Worm (Caenorhabditis elegans): ENCODE results near the gene bra-2.

bra-2 gene

ce11 chrIII:895525-895924, 15.5 kb upstream of the bra-2 start, which contains the start of the genes ztf-18 and F23H11.2:
ztf-18 (minus strand) TSS chrIII:895712.
F23H11.2 (plus strand) TSS chrIII:895747.
- no peak for TF ChIP-seq unc-39 (tag; optimal IDR thresholded peaks at IDR 0.05)
- TF ChIP-seq hlh-1 (tag; optimal IDR thresholded peaks at IDR 0.05), result peak; percentile 18

- TF ChIP-seq ham-2 (GFP tag; optimal IDR thresholded peaks at IDR 0.05) (no peak), nhr-12 (tag; optimal IDR thresholded peaks at IDR 0.05) (no peak), lsy-2 (tag; optimal IDR thresholded peaks at IDR 0.05) (no peak), hlh-1 (tag; optimal IDR thresholded peaks at IDR 0.05) (no peak), drap-1 (GFP tag; optimal IDR thresholded peaks at IDR 0.05) (no peak), pha-4 (tag; optimal IDR thresholded peaks at IDR 0.05) (no peak), lin-13 (tag; optimal IDR thresholded peaks at IDR 0.05) (no peak), snpc-4 (tag; optimal IDR thresholded peaks at IDR 0.05) (no peak), nhr-28 (tag; optimal IDR thresholded peaks at IDR 0.05) (no peak), sem-2 (GFP tag; optimal IDR thresholded peaks at IDR 0.05) (no peak), unc-62 (GFP tag; optimal IDR thresholded peaks at IDR 0.05) (no peak), ceh-43 (GFP tag; optimal IDR thresholded peaks at IDR 0.05) (no peak), unc-120 (tag; optimal IDR thresholded peaks at IDR 0.05; ENCODE audit: poor library complexity, severe bottlenecking) (no peak), mls-2 (tag; optimal IDR thresholded peaks at IDR 0.05) (no peak), ces-1 (GFP tag; optimal IDR thresholded peaks at IDR 0.05) (no peak), ceh-83 (GFP tag; optimal IDR thresholded peaks at IDR 0.05) (no peak), zip-8 (tag; optimal IDR thresholded peaks at IDR 0.05) (no peak)
These were observed 14.2 kb upstream of the bra-2 start for ce11 chrIII:896904-897303.

- TF ChIP-seq zip-8 (tag; optimal IDR thresholded peaks at IDR 0.05) (no peak), sem-2 (GFP tag; optimal IDR thresholded peaks at IDR 0.05) (no peak), bed-3 (GFP tag; optimal IDR thresholded peaks at IDR 0.05) (no peak), nhr-237 (tag; optimal IDR thresholded peaks at IDR 0.05) (no peak), nhr-76 (tag; optimal IDR thresholded peaks at IDR 0.05) (no peak), flh-1 (GFP tag; optimal IDR thresholded peaks at IDR 0.05) (no peak), M03D4.4 (tag; optimal IDR thresholded peaks at IDR 0.05) (no peak), ceh-39 (tag; optimal IDR thresholded peaks at IDR 0.05) (no peak), tbx-8 (GFP tag; optimal IDR thresholded peaks at IDR 0.05) (no peak), hlh-1 (tag; optimal IDR thresholded peaks at IDR 0.05) (no peak), nhr-12 (tag; optimal IDR thresholded peaks at IDR 0.05) (no peak), unc-39 (tag; optimal IDR thresholded peaks at IDR 0.05) (no peak), ceh-83 (GFP tag; optimal IDR thresholded peaks at IDR 0.05) (no peak), drap-1 (GFP tag; optimal IDR thresholded peaks at IDR 0.05) (no peak), ceh-43 (GFP tag; optimal IDR thresholded peaks at IDR 0.05) (no peak)
These were observed 10.9 kb upstream of the bra-2 start for ce11 chrIII:900134-900533.

- no peak for TF ChIP-seq cnd-1 (tag; optimal IDR thresholded peaks at IDR 0.05)
- no peak for TF ChIP-seq flh-1 (GFP tag; optimal IDR thresholded peaks at IDR 0.05)
- TF ChIP-seq mep-1 (tag; optimal IDR thresholded peaks at IDR 0.05), result no peak
- no peak for TF ChIP-seq lsy-2 (tag; optimal IDR thresholded peaks at IDR 0.05)
- TF ChIP-seq unc-62 (GFP tag; optimal IDR thresholded peaks at IDR 0.05), result no peak
- TF ChIP-seq zip-8 (tag; optimal IDR thresholded peaks at IDR 0.05), result no peak
- TF ChIP-seq elt-1 (tag; optimal IDR thresholded peaks at IDR 0.05; ENCODE audit: borderline replicate concordance, insufficient read depth), result no peak
- no peak for TF ChIP-seq snpc-4 (tag; optimal IDR thresholded peaks at IDR 0.05)
- TF ChIP-seq nhr-76 (tag; optimal IDR thresholded peaks at IDR 0.05), result no peak
- no peak for TF ChIP-seq drap-1 (GFP tag; optimal IDR thresholded peaks at IDR 0.05)
- TF ChIP-seq lin-32 (GFP tag; optimal IDR thresholded peaks at IDR 0.05), result no peak
- no peak for TF ChIP-seq nhr-28 (tag; optimal IDR thresholded peaks at IDR 0.05)
- TF ChIP-seq tbx-8 (GFP tag; optimal IDR thresholded peaks at IDR 0.05), result no peak
- no peak for TF ChIP-seq M03D4.4 (tag; optimal IDR thresholded peaks at IDR 0.05)
- no peak for TF ChIP-seq mls-2 (tag; optimal IDR thresholded peaks at IDR 0.05)
- no peak for TF ChIP-seq unc-120 (tag; optimal IDR thresholded peaks at IDR 0.05; ENCODE audit: poor library complexity, severe bottlenecking)
- TF ChIP-seq nhr-237 (tag; optimal IDR thresholded peaks at IDR 0.05), result no peak
- no peak for TF ChIP-seq mab-5 (tag; optimal IDR thresholded peaks at IDR 0.05)
- no peak for TF ChIP-seq sptf-1 (tag; optimal IDR thresholded peaks at IDR 0.05)
These were observed 9.9 kb upstream of the bra-2 start, which contains the start of gene sucl-2 for ce11 chrIII:901148-901547. sucl-2 (minus strand) TSS chrIII:901412.
